ENCODE assay signal across 1 fruit fly cellular context in the genomic region with DNA sequence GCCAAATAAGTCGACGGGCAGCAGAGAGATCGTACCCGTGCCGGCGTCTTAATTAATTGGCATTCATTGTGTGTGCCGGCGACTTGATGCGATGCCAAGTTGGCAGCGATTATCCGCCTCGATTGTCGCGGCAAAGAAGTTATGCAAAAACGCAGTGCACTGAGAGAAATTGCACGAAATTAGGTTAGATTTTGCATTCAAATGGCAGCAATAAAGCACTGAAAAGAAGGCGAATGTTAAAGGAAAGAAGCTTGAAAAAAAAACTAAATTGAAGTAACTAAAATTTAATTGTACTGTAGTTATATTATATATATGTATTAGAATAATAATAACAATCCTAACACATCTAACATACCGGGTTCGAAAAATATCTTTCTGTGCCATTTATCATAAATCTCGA.
A peak's percentile ranks its signal among the peaks of the same experiment; 100 is the strongest.
TF ChIP-seq lines count a peak whose summit lies in the region.

No protein-coding gene starts in this region.

TF ChIP-seq in whole organism, embryonic, 481 proteins besides CTCF, POLR2A, EP300 and RAD21 (continued from another document):
- TF ChIP-seq HHEX (GFP tag; optimal IDR thresholded peaks at IDR 0.05; lab: Kevin White, UChicago) (no peak), tna (GFP tag; IDR thresholded peaks at IDR 0.05; lab: Robert Waterston, UW; ENCODE audit: partially characterized antibody) (no peak), CG9609 (GFP tag; optimal IDR thresholded peaks at IDR 0.05; lab: Kevin White, UChicago) (no peak), Scr (GFP tag; IDR thresholded peaks at IDR 0.05; lab: Robert Waterston, UW; ENCODE audit: partially characterized antibody) (no peak), dysf (GFP tag; IDR thresholded peaks at IDR 0.05; lab: Robert Waterston, UW) (peak; percentile 55; the same call in 2 of the 3 replicates)
TF ChIP-seq in whole organism, embryonic: peak in this region for 12.
